Worm (Caenorhabditis elegans) whole organism, L4 larva: ENCODE data around the gene lgc-20.
A peak's percentile ranks its signal among the peaks of the same experiment; 100 is the strongest.

ENCODE experiments used
- D1046.2 ChIP-seq: fragments of 200-800 bp; sonication (Bioruptor generic); IDR thresholded peaks from 2 replicates; pipeline ENCODE4 v1.3.6; 2022; ENCODE audit warnings: missing genetic modification characterization, missing compliant biosample characterization
- F37D6.2 ChIP-seq: sonication (generic microtip); optimal IDR thresholded peaks from 2 replicates; lab custom pipeline; 2016; ENCODE audit warnings: mild to moderate bottlenecking, missing genetic modification characterization, missing compliant biosample characterization
- F44E2.7 ChIP-seq: fragments of 200-800 bp; sonication (Bioruptor generic); IDR thresholded peaks from 2 replicates; pipeline ENCODE4 v2.1.2; 2022; ENCODE audit warnings: missing genetic modification characterization, missing compliant biosample characterization
- R02D3.7 ChIP-seq: fragments of 150-350 bp; sonication (generic microtip); optimal IDR thresholded peaks from 3 replicates; lab custom pipeline; 2014; ENCODE audit warnings: missing biosample characterization, missing genetic modification characterization
- T20F7.1 ChIP-seq: fragments of 200-800 bp; sonication (Bioruptor generic); optimal IDR thresholded peaks from 2 replicates; lab custom pipeline; 2018; ENCODE audit warnings: mild to moderate bottlenecking, missing genetic modification characterization, missing compliant biosample characterization
- Y105C5A.15 ChIP-seq: fragments of 200-800 bp; sonication (Bioruptor generic); IDR thresholded peaks from 2 replicates; pipeline ENCODE4 v1.3.6; 2022; ENCODE audit warnings: missing genetic modification characterization, missing compliant biosample characterization
- Y48G9A.11 ChIP-seq: fragments of 200-800 bp; sonication (Bioruptor generic); IDR thresholded peaks from 2 replicates; pipeline ENCODE4 v1.3.6; 2022; ENCODE audit warnings: missing genetic modification reagents, missing genetic modification characterization, missing compliant biosample characterization
- ZK337.2 ChIP-seq: fragments of 200-800 bp; sonication (Bioruptor generic); IDR thresholded peaks from 2 replicates; pipeline ENCODE4 v1.3.6; 2022; ENCODE audit warnings: missing genetic modification reagents, missing genetic modification characterization, missing compliant biosample characterization
- aha-1 ChIP-seq: fragments of 150-350 bp; peaks from one replicate; lab custom pipeline; 2014; ENCODE audit warnings: missing biosample characterization, missing genetic modification characterization
- aly-2 ChIP-seq: sonication (generic microtip); optimal IDR thresholded peaks from 2 replicates; lab custom pipeline; 2018; ENCODE audit warnings: missing biosample characterization, missing genetic modification characterization
- arid-1 ChIP-seq: fragments of 200-800 bp; sonication (Bioruptor generic); conservative IDR thresholded peaks from 2 replicates; pipeline ENCODE4 v1.3.6; 2022; ENCODE audit warnings: missing genetic modification reagents, missing genetic modification characterization, missing compliant biosample characterization
- ceh-20 ChIP-seq: fragments of 200-800 bp; sonication (Bioruptor generic); IDR thresholded peaks from 2 replicates; pipeline ENCODE4 v1.3.6; 2022; ENCODE audit warnings: missing genetic modification reagents, missing genetic modification characterization, missing compliant biosample characterization
- ceh-32 ChIP-seq: sonication (generic microtip); optimal IDR thresholded peaks from 2 replicates; lab custom pipeline; 2016; ENCODE audit warnings: mild to moderate bottlenecking, missing genetic modification characterization, missing compliant biosample characterization; ENCODE audit not compliant: poor library complexity
- ceh-44 ChIP-seq: fragments of 200-800 bp; sonication (Bioruptor generic); IDR thresholded peaks from 2 replicates; pipeline ENCODE4 v1.3.6; 2022; ENCODE audit warnings: missing genetic modification reagents, missing genetic modification characterization, missing compliant biosample characterization
- ceh-62 ChIP-seq: sonication (generic microtip); optimal IDR thresholded peaks from 2 replicates; lab custom pipeline; 2017; ENCODE audit warnings: missing biosample characterization, missing genetic modification characterization
- ctbp-1 ChIP-seq: fragments of 200-800 bp; sonication (Bioruptor generic); IDR thresholded peaks from 2 replicates; pipeline ENCODE4 v1.3.6; 2022; ENCODE audit warnings: missing genetic modification reagents, missing genetic modification characterization, missing compliant biosample characterization
- daf-16 ChIP-seq, 3 experiments: sonication (generic microtip); optimal IDR thresholded peaks; 2 replicates each; lab custom pipeline; 2016 to 2017; ENCODE audit warnings: missing genetic modification characterization in 3 of 3, missing genetic modification reagents in 3 of 3, mild to moderate bottlenecking in 2 of 3, missing compliant biosample characterization in 2 of 3, missing biosample characterization in 1 of 3, moderate library complexity in 1 of 3
- dmd-8 ChIP-seq: fragments of 200-800 bp; sonication (Bioruptor generic); IDR thresholded peaks from 2 replicates; pipeline ENCODE4 v1.3.6; 2022; ENCODE audit warnings: missing genetic modification characterization, missing compliant biosample characterization
- duxl-1 ChIP-seq: sonication (generic microtip); optimal IDR thresholded peaks from 2 replicates; lab custom pipeline; 2016; ENCODE audit warnings: mild to moderate bottlenecking, missing genetic modification characterization, moderate library complexity, missing compliant biosample characterization; ENCODE audit not compliant: poor library complexity
- dve-1 ChIP-seq: sonication (generic microtip); optimal IDR thresholded peaks from 2 replicates; lab custom pipeline; 2017; ENCODE audit warnings: antibody characterized with exemption, mild to moderate bottlenecking, missing genetic modification characterization, missing compliant biosample characterization; ENCODE audit not compliant: insufficient read depth
- egl-27 ChIP-seq: sonication (generic microtip); optimal IDR thresholded peaks from 3 replicates; lab custom pipeline; 2017; ENCODE audit warnings: missing biosample characterization, missing genetic modification reagents, missing genetic modification characterization
- egl-43 ChIP-seq: fragments of 200-800 bp; sonication (Bioruptor generic); IDR thresholded peaks from 2 replicates; pipeline ENCODE4 v1.3.6; 2022; ENCODE audit warnings: missing genetic modification reagents, missing genetic modification characterization, missing compliant biosample characterization
- fkh-10 ChIP-seq: fragments of 150-350 bp; optimal IDR thresholded peaks from 2 replicates; lab custom pipeline; 2014; ENCODE audit warnings: missing biosample characterization, missing genetic modification reagents, missing genetic modification characterization
- fos-1 ChIP-seq: fragments of 150-350 bp; optimal IDR thresholded peaks from 2 replicates; lab custom pipeline; 2014; ENCODE audit warnings: missing biosample characterization, missing genetic modification characterization
- hif-1 ChIP-seq, 2 experiments: sonication (generic microtip); optimal IDR thresholded peaks; 2 replicates each; lab custom pipeline; 2016 to 2017; ENCODE audit warnings: missing compliant biosample characterization in 2 of 2, missing genetic modification characterization in 2 of 2, missing genetic modification reagents in 2 of 2, missing genotype in 2 of 2, mild to moderate bottlenecking in 1 of 2
- hlh-30 ChIP-seq: sonication (generic microtip); optimal IDR thresholded peaks from 2 replicates; lab custom pipeline; 2017; ENCODE audit warnings: antibody characterized with exemption, mild to moderate bottlenecking, missing genetic modification characterization, missing compliant biosample characterization; ENCODE audit not compliant: insufficient read depth
- jun-1 ChIP-seq: fragments of 150-350 bp; optimal IDR thresholded peaks from 2 replicates; lab custom pipeline; 2014; ENCODE audit warnings: missing biosample characterization, missing genetic modification reagents, missing genetic modification characterization
- lim-7 ChIP-seq: fragments of 200-800 bp; sonication (Bioruptor generic); IDR thresholded peaks from 2 replicates; pipeline ENCODE4 v1.3.6; 2022; ENCODE audit warnings: missing genetic modification characterization, missing compliant biosample characterization
- lin-1 ChIP-seq: fragments of 200-800 bp; sonication (Bioruptor generic); IDR thresholded peaks from 2 replicates; pipeline ENCODE4 v1.3.6; 2022; ENCODE audit warnings: missing genetic modification reagents, missing genetic modification characterization, missing compliant biosample characterization
- lin-15B ChIP-seq: fragments of 150-350 bp; sonication (generic microtip); optimal IDR thresholded peaks from 3 replicates; lab custom pipeline; 2014; ENCODE audit warnings: missing biosample characterization, missing genetic modification characterization
- lin-38 ChIP-seq: fragments of 200-800 bp; sonication (Bioruptor generic); IDR thresholded peaks from 2 replicates; pipeline ENCODE4 v1.3.6; 2022; ENCODE audit warnings: missing genetic modification reagents, missing genetic modification characterization, missing compliant biosample characterization
- lsy-2 ChIP-seq, 2 experiments: fragments of 150-350 bp in 1 of 2; sonication (generic microtip) in 1 of 2; optimal IDR thresholded peaks; 2 replicates each; lab custom pipeline; 2014 to 2017; ENCODE audit warnings: missing biosample characterization in 2 of 2, missing genetic modification characterization in 2 of 2
- mxl-2 ChIP-seq: fragments of 200-800 bp; sonication (Bioruptor generic); conservative IDR thresholded peaks from 2 replicates; pipeline ENCODE4 v1.3.6; 2022; ENCODE audit warnings: missing genetic modification reagents, missing genetic modification characterization, missing compliant biosample characterization
- nhr-102 ChIP-seq: sonication (generic microtip); optimal IDR thresholded peaks from 2 replicates; lab custom pipeline; 2016; ENCODE audit warnings: mild to moderate bottlenecking, missing genetic modification characterization, moderate library complexity, missing compliant biosample characterization
- nhr-11 ChIP-seq: fragments of 150-350 bp; optimal IDR thresholded peaks from 2 replicates; lab custom pipeline; 2014; ENCODE audit warnings: missing biosample characterization, missing genetic modification characterization
- nhr-111 ChIP-seq: fragments of 200-800 bp; sonication (Bioruptor generic); optimal IDR thresholded peaks from 2 replicates; lab custom pipeline; 2018; ENCODE audit warnings: mild to moderate bottlenecking, missing genetic modification characterization, missing compliant biosample characterization
- nhr-237 ChIP-seq: sonication (generic microtip); optimal IDR thresholded peaks from 2 replicates; lab custom pipeline; 2017; ENCODE audit warnings: missing biosample characterization, missing genetic modification characterization
- nhr-25 ChIP-seq: sonication (generic microtip); optimal IDR thresholded peaks from 2 replicates; lab custom pipeline; 2017; ENCODE audit warnings: missing genetic modification characterization, mild to moderate bottlenecking, missing compliant biosample characterization, antibody characterized with exemption, moderate library complexity, borderline replicate concordance; ENCODE audit not compliant: insufficient read depth
- nhr-42 ChIP-seq: fragments of 200-800 bp; sonication (Bioruptor generic); IDR thresholded peaks from 2 replicates; pipeline ENCODE4 v1.3.6; 2022; ENCODE audit warnings: missing genetic modification characterization, missing compliant biosample characterization
- nhr-6 ChIP-seq: fragments of 150-350 bp; optimal IDR thresholded peaks from 2 replicates; lab custom pipeline; 2014; ENCODE audit warnings: missing biosample characterization, missing genetic modification characterization
- saeg-2 ChIP-seq: fragments of 200-800 bp; sonication (Bioruptor generic); IDR thresholded peaks from 2 replicates; pipeline ENCODE4 v1.3.6; 2022; ENCODE audit warnings: missing genetic modification reagents, missing genetic modification characterization, missing compliant biosample characterization
- skn-1 ChIP-seq: fragments of 150-350 bp; optimal IDR thresholded peaks from 2 replicates; lab custom pipeline; 2014; ENCODE audit warnings: missing biosample characterization, missing genetic modification characterization
- snpc-1.2 ChIP-seq: fragments of 200-800 bp; sonication (Bioruptor generic); IDR thresholded peaks from 2 replicates; pipeline ENCODE4 v1.3.6; 2022; ENCODE audit warnings: missing genetic modification reagents, missing genetic modification characterization, missing compliant biosample characterization
- snpc-4 ChIP-seq: fragments of 150-350 bp; optimal IDR thresholded peaks from 2 replicates; lab custom pipeline; 2014; ENCODE audit warnings: missing biosample characterization, missing genetic modification characterization
- spr-1 ChIP-seq: sonication (generic microtip); optimal IDR thresholded peaks from 2 replicates; lab custom pipeline; 2016; ENCODE audit warnings: mild to moderate bottlenecking, missing genetic modification characterization, missing compliant biosample characterization
- spr-3 ChIP-seq: fragments of 200-800 bp; sonication (Bioruptor generic); optimal IDR thresholded peaks from 2 replicates; lab custom pipeline; 2018; ENCODE audit warnings: mild to moderate bottlenecking, missing genetic modification characterization, missing compliant biosample characterization
- unc-130 ChIP-seq: sonication (generic microtip); optimal IDR thresholded peaks from 2 replicates; lab custom pipeline; 2016; ENCODE audit warnings: missing genetic modification reagents, missing genetic modification characterization, missing compliant biosample characterization
- vab-7 ChIP-seq: fragments of 200-800 bp; sonication (Bioruptor generic); IDR thresholded peaks from 2 replicates; pipeline ENCODE4 v1.3.6; 2022; ENCODE audit warnings: missing genetic modification reagents, missing genetic modification characterization, missing compliant biosample characterization
- zag-1 ChIP-seq: fragments of 150-350 bp; optimal IDR thresholded peaks from 2 replicates; lab custom pipeline; 2014; ENCODE audit warnings: missing biosample characterization, missing genetic modification characterization
- zip-2 ChIP-seq: fragments of 150-350 bp; optimal IDR thresholded peaks from 2 replicates; lab custom pipeline; 2014; ENCODE audit warnings: missing biosample characterization, missing genetic modification characterization
- ztf-7 ChIP-seq: fragments of 150-350 bp; optimal IDR thresholded peaks from 2 replicates; lab custom pipeline; 2014; ENCODE audit warnings: missing biosample characterization, missing genetic modification characterization

The lgc-20 gene

DNA sequence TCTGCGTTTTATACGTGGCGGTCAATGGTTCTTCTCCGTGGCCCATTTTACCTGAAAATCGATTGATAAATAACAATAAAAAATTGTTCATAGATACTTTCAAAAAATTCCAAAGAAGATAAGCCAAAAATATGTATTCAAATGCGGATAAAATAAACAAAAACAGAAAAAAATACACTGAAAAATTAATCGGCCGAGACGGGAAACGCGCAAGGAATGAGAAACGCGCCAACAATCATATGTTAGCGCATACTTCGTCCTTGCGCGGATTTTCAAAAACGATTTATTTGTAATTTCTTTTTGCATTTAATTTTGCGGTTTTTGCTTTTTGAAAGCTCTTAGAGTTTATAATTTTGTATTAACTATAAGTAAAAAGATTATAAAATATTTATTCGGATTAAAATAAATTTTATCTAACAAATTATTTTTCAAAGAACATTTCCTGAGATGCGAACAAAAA, 2.2 kb upstream of the lgc-20 start, which contains the start of gene nduf-11 (continued):
- TF ChIP-seq saeg-2 (no peak), dmd-8 (GFP tag; lab: Robert Waterston, UW) (no peak), duxl-1 (tag; lab: Kevin White, UChicago) (peak; percentile 55), egl-43 (GFP tag; lab: Robert Waterston, UW) (0 out of 2 replicates have a peak, but pooled peaks have one; percentile 3), lin-1 (no peak), vab-7 (GFP tag; lab: Robert Waterston, UW) (no peak), nhr-42 (GFP tag; lab: Robert Waterston, UW) (peak; percentile 25; the same call in 1 of the 2 replicates), Y105C5A.15 (GFP tag; lab: Robert Waterston, UW) (no peak), snpc-1.2 (GFP tag; lab: Robert Waterston, UW) (0 out of 2 replicates have a peak, but pooled peaks have one; percentile 28), hlh-30 (tag; lab: Kevin White, UChicago) (peak; percentile 85), daf-16 (GFP tag; optimal IDR thresholded peaks at IDR 0.05; lab: Kevin White, UChicago) (peak in 1 of 2 experiments; percentile 57), daf-16 (tag; optimal IDR thresholded peaks at IDR 0.05; lab: Kevin White, UChicago) (peak; percentile 63), F44E2.7 (GFP tag; lab: Robert Waterston, UW) (no peak), T20F7.1 (GFP tag; lab: Kevin White, UChicago) (no peak), R02D3.7 (tag; lab: Kevin White, UChicago) (no peak), hif-1 (tag; optimal IDR thresholded peaks at IDR 0.05; lab: Kevin White, UChicago) (peak in 1 of 2 experiments; percentile 42), egl-27 (tag; lab: Kevin White, UChicago) (no peak), unc-130 (GFP tag; lab: Kevin White, UChicago) (peak; percentile 28), lsy-2 (tag; optimal IDR thresholded peaks at IDR 0.05; lab: Kevin White, UChicago) (peak; percentile 6 to 92), fkh-10 (peak; percentile 29), lin-15B (no peak), dve-1 (tag; lab: Kevin White, UChicago) (peak; percentile 84), snpc-4 (tag; lab: Kevin White, UChicago) (no peak), ceh-44 (GFP tag; lab: Robert Waterston, UW) (no peak), nhr-25 (no peak), D1046.2 (GFP tag; lab: Robert Waterston, UW) (no peak), skn-1 (tag; lab: Kevin White, UChicago) (no peak), nhr-102 (tag; lab: Kevin White, UChicago) (peak; percentile 89), ctbp-1 (GFP tag; lab: Robert Waterston, UW) (peak; percentile 62; the same call in 1 of the 2 replicates), mxl-2 (GFP tag; lab: Robert Waterston, UW) (no peak), nhr-6 (peak; percentile 75), nhr-237 (tag; lab: Kevin White, UChicago) (no peak), ceh-62 (tag; lab: Kevin White, UChicago) (no peak), nhr-111 (no peak), ztf-7 (tag; lab: Kevin White, UChicago) (peak; percentile 48), spr-3 (peak; percentile 27), F37D6.2 (tag; lab: Kevin White, UChicago) (peak; percentile 68), lim-7 (no peak), lin-38 (GFP tag; lab: Robert Waterston, UW) (peak; percentile 90), nhr-11 (peak; percentile 53), jun-1 (tag; lab: Kevin White, UChicago) (no peak), ceh-32 (tag; lab: Kevin White, UChicago) (no peak), ZK337.2 (GFP tag; lab: Robert Waterston, UW) (no peak), fos-1 (tag; lab: Kevin White, UChicago) (no peak), Y48G9A.11 (GFP tag; lab: Robert Waterston, UW) (no peak), arid-1 (GFP tag; lab: Robert Waterston, UW) (no peak), aha-1 (tag; lab: Kevin White, UChicago) (peak; percentile 96), aly-2 (tag; lab: Kevin White, UChicago) (no peak), zag-1 (tag; lab: Kevin White, UChicago) (no peak), spr-1 (peak; percentile 56), ceh-20 (GFP tag; lab: Robert Waterston, UW) (peak; percentile 72), zip-2 (tag; lab: Kevin White, UChicago) (peak; percentile 47)
